Worm (Caenorhabditis elegans) whole organism, young adult: ENCODE results near the gene R07E5.11.
A peak's percentile ranks its signal among the peaks of the same experiment; 100 is the strongest.
"Not testable (repeated sequence)": the region's sequence is repeated elsewhere in the genome, so short reads cannot be mapped to it uniquely, and the experiment has no call there.

Source experiments
- B0261.1 ChIP-seq: sonication (generic microtip); optimal IDR thresholded peaks from 2 replicates; lab custom pipeline; 2016; ENCODE audit warnings: mild to moderate bottlenecking, missing genetic modification characterization, moderate library complexity, missing compliant biosample characterization
- C06A6.2 ChIP-seq: fragments of 200-800 bp; sonication (Bioruptor generic); conservative IDR thresholded peaks from 2 replicates; pipeline ENCODE4 v1.3.6; 2022; ENCODE audit warnings: missing genetic modification characterization, missing compliant biosample characterization
- F33H1.4 ChIP-seq: fragments of 200-800 bp; sonication (Bioruptor generic); IDR thresholded peaks from 2 replicates; pipeline ENCODE4 v1.3.6; 2022; ENCODE audit warnings: missing genetic modification reagents, missing genetic modification characterization, missing compliant biosample characterization
- Y53G8AR.9 ChIP-seq: fragments of 200-800 bp; sonication (Bioruptor generic); conservative IDR thresholded peaks from 2 replicates; pipeline ENCODE4 v1.3.6; 2022; ENCODE audit warnings: missing genetic modification reagents, missing genetic modification characterization, missing compliant biosample characterization
- Y56A3A.18 ChIP-seq: fragments of 200-800 bp; sonication (Bioruptor generic); IDR thresholded peaks from 2 replicates; pipeline ENCODE4 v1.3.6; 2022; ENCODE audit warnings: missing genetic modification reagents, missing genetic modification characterization, missing compliant biosample characterization
- Y95B8A.8 ChIP-seq: fragments of 200-800 bp; sonication (Bioruptor generic); IDR thresholded peaks from 2 replicates; pipeline ENCODE4 v1.3.6; 2022; ENCODE audit warnings: missing genetic modification reagents, missing genetic modification characterization, missing compliant biosample characterization
- akir-1 ChIP-seq: fragments of 200-800 bp; sonication (Bioruptor generic); optimal IDR thresholded peaks from 2 replicates; lab custom pipeline; 2018; ENCODE audit warnings: mild to moderate bottlenecking, missing genetic modification characterization, moderate library complexity, missing compliant biosample characterization
- ama-1 ChIP-seq, 3 experiments: fragments of 150-350 bp in 1 of 3; sonication (generic microtip) in 2 of 3; optimal IDR thresholded peaks; 2 replicates each; lab custom pipeline; 2014 to 2018; ENCODE audit warnings: missing biosample characterization in 2 of 3, missing genetic modification characterization in 2 of 3, missing genetic modification reagents in 2 of 3
- attf-5 ChIP-seq: fragments of 200-800 bp; sonication (Bioruptor generic); optimal IDR thresholded peaks from 2 replicates; lab custom pipeline; 2018; ENCODE audit warnings: mild to moderate bottlenecking, missing genetic modification characterization, missing compliant biosample characterization
- bed-2 ChIP-seq: fragments of 200-800 bp; sonication (Bioruptor generic); IDR thresholded peaks from 2 replicates; pipeline ENCODE4 v1.3.6; 2022; ENCODE audit warnings: missing genetic modification reagents, missing genetic modification characterization, missing compliant biosample characterization
- cebp-1 ChIP-seq, 2 experiments: fragments of 200-800 bp in 1 of 2; sonication (Bioruptor generic) in 1 of 2; sonication (generic microtip) in 1 of 2; IDR thresholded peaks in 1 of 2; optimal IDR thresholded peaks in 1 of 2; 2 replicates each; pipeline versions ENCODE4 v1.3.6 to Lab custom; 2017 to 2022; ENCODE audit warnings: missing compliant biosample characterization in 2 of 2, missing genetic modification characterization in 2 of 2, mild to moderate bottlenecking in 1 of 2, missing genetic modification reagents in 1 of 2, moderate library complexity in 1 of 2
- ceh-27 ChIP-seq: fragments of 200-800 bp; sonication (Bioruptor generic); optimal IDR thresholded peaks from 2 replicates; lab custom pipeline; 2018; ENCODE audit warnings: mild to moderate bottlenecking, missing genetic modification characterization, moderate library complexity, missing compliant biosample characterization
- ceh-58 ChIP-seq: fragments of 200-800 bp; sonication (Bioruptor generic); IDR thresholded peaks from 2 replicates; pipeline ENCODE4 v1.3.6; 2022; ENCODE audit warnings: missing genetic modification characterization, missing compliant biosample characterization
- ceh-79 ChIP-seq: sonication (generic microtip); optimal IDR thresholded peaks from 2 replicates; lab custom pipeline; 2017; ENCODE audit warnings: mild to moderate bottlenecking, missing genetic modification characterization, missing compliant biosample characterization
- chd-7 ChIP-seq: sonication (generic microtip); optimal IDR thresholded peaks from 2 replicates; lab custom pipeline; 2016; ENCODE audit warnings: mild to moderate bottlenecking, missing genetic modification characterization, moderate library complexity, missing compliant biosample characterization
- die-1 ChIP-seq: sonication (generic microtip); optimal IDR thresholded peaks from 2 replicates; lab custom pipeline; 2016; ENCODE audit warnings: missing genotype, mild to moderate bottlenecking, missing genetic modification characterization, missing compliant biosample characterization
- dox-1 ChIP-seq: fragments of 200-800 bp; sonication (Bioruptor generic); IDR thresholded peaks from 2 replicates; pipeline ENCODE4 v1.3.6; 2022; ENCODE audit warnings: missing genetic modification reagents, missing genetic modification characterization, missing compliant biosample characterization
- dpff-1 ChIP-seq: sonication (generic microtip); optimal IDR thresholded peaks from 2 replicates; lab custom pipeline; 2017; ENCODE audit warnings: mild to moderate bottlenecking, missing genetic modification characterization, missing compliant biosample characterization
- egl-18 ChIP-seq: fragments of 200-800 bp; sonication (Bioruptor generic); IDR thresholded peaks from 2 replicates; pipeline ENCODE4 v1.3.6; 2022; ENCODE audit warnings: missing genetic modification reagents, missing genetic modification characterization, missing compliant biosample characterization
- egl-44 ChIP-seq: fragments of 200-800 bp; sonication (Bioruptor generic); IDR thresholded peaks from 2 replicates; pipeline ENCODE4 v1.3.6; 2022; ENCODE audit warnings: missing genetic modification reagents, missing genetic modification characterization, missing compliant biosample characterization
- ekl-4 ChIP-seq: fragments of 200-800 bp; sonication (Bioruptor generic); IDR thresholded peaks from 2 replicates; pipeline ENCODE4 v1.3.6; 2022; ENCODE audit warnings: missing genetic modification reagents, missing genetic modification characterization, missing compliant biosample characterization
- gei-17 ChIP-seq: fragments of 200-800 bp; sonication (Bioruptor generic); optimal IDR thresholded peaks from 2 replicates; lab custom pipeline; 2018; ENCODE audit warnings: mild to moderate bottlenecking, missing genetic modification characterization, missing compliant biosample characterization
- him-1 ChIP-seq: sonication (generic microtip); optimal IDR thresholded peaks from 2 replicates; lab custom pipeline; 2016; ENCODE audit warnings: missing genotype, missing genetic modification reagents, missing genetic modification characterization, missing compliant biosample characterization
- hmg-1.2 ChIP-seq: fragments of 200-800 bp; sonication (Bioruptor generic); IDR thresholded peaks from 2 replicates; pipeline ENCODE4 v1.3.6; 2022; ENCODE audit warnings: missing genetic modification reagents, missing genetic modification characterization, missing compliant biosample characterization
- let-607 ChIP-seq, 2 experiments: fragments of 200-800 bp in 1 of 2; sonication (Bioruptor generic) in 1 of 2; sonication (generic microtip) in 1 of 2; optimal IDR thresholded peaks; 2 replicates each; lab custom pipeline; 2016 to 2018; ENCODE audit warnings: mild to moderate bottlenecking in 2 of 2, missing compliant biosample characterization in 2 of 2, missing genetic modification characterization in 2 of 2, moderate library complexity in 2 of 2, missing genotype in 1 of 2
- lin-26 ChIP-seq: fragments of 200-800 bp; sonication (Bioruptor generic); IDR thresholded peaks from 2 replicates; pipeline ENCODE4 v1.3.6; 2022; ENCODE audit warnings: missing genetic modification reagents, missing genetic modification characterization, missing compliant biosample characterization
- lin-35 ChIP-seq, 3 experiments: fragments of 150-350 bp in 2 of 3; sonication (generic microtip) in 1 of 3; optimal IDR thresholded peaks; 2 replicates each; lab custom pipeline; 2014 to 2018; ENCODE audit warnings: missing biosample characterization in 3 of 3, missing genetic modification characterization in 3 of 3, missing genetic modification reagents in 3 of 3
- lin-40 ChIP-seq: sonication (generic microtip); optimal IDR thresholded peaks from 2 replicates; lab custom pipeline; 2016; ENCODE audit warnings: missing genetic modification characterization, mild to moderate bottlenecking, missing compliant biosample characterization, missing genotype, missing genetic modification reagents
- lin-54 ChIP-seq: fragments of 200-800 bp; sonication (Bioruptor generic); optimal IDR thresholded peaks from 2 replicates; lab custom pipeline; 2018; ENCODE audit warnings: mild to moderate bottlenecking, missing genetic modification characterization, missing compliant biosample characterization
- lsl-1 ChIP-seq: fragments of 200-800 bp; sonication (Bioruptor generic); optimal IDR thresholded peaks from 2 replicates; lab custom pipeline; 2018; ENCODE audit warnings: mild to moderate bottlenecking, missing genetic modification characterization, moderate library complexity, missing compliant biosample characterization
- madf-8 ChIP-seq: fragments of 200-800 bp; sonication (Bioruptor generic); conservative IDR thresholded peaks from 2 replicates; pipeline ENCODE4 v1.3.6; 2022; ENCODE audit warnings: missing genetic modification reagents, missing genetic modification characterization, missing compliant biosample characterization
- mcd-1 ChIP-seq: fragments of 200-800 bp; sonication (Bioruptor generic); IDR thresholded peaks from 2 replicates; pipeline ENCODE4 v1.3.6; 2022; ENCODE audit warnings: missing genetic modification reagents, missing genetic modification characterization, missing compliant biosample characterization
- nfya-1 ChIP-seq: sonication (generic microtip); optimal IDR thresholded peaks from 2 replicates; lab custom pipeline; 2017; ENCODE audit warnings: antibody characterized with exemption, missing compliant biosample characterization, missing genetic modification characterization, borderline replicate concordance; ENCODE audit not compliant: insufficient read depth
- nfyb-1 ChIP-seq: fragments of 200-800 bp; sonication (Bioruptor generic); IDR thresholded peaks from 2 replicates; pipeline ENCODE4 v1.3.6; 2022; ENCODE audit warnings: missing genetic modification reagents, missing genetic modification characterization, missing compliant biosample characterization
- pbrm-1 ChIP-seq: fragments of 200-800 bp; sonication (Bioruptor generic); IDR thresholded peaks from 2 replicates; pipeline ENCODE4 v1.3.6; 2022; ENCODE audit warnings: missing genetic modification reagents, missing genetic modification characterization, missing compliant biosample characterization
- repo-1 ChIP-seq: sonication (generic microtip); optimal IDR thresholded peaks from 2 replicates; lab custom pipeline; 2017; ENCODE audit warnings: mild to moderate bottlenecking, missing genetic modification characterization, missing compliant biosample characterization
- snpc-1.1 ChIP-seq: sonication (generic microtip); optimal IDR thresholded peaks from 2 replicates; lab custom pipeline; 2017; ENCODE audit warnings: missing genetic modification characterization, mild to moderate bottlenecking, missing compliant biosample characterization, antibody characterized with exemption, moderate library complexity, missing genotype, missing genetic modification reagents; ENCODE audit not compliant: insufficient read depth
- snpc-3.4 ChIP-seq: sonication (generic microtip); optimal IDR thresholded peaks from 2 replicates; lab custom pipeline; 2017; ENCODE audit warnings: missing genetic modification characterization, mild to moderate bottlenecking, missing compliant biosample characterization, antibody characterized with exemption, moderate library complexity, missing genotype, missing genetic modification reagents
- snpc-4 ChIP-seq, 5 experiments: fragments of 150-350 bp in 1 of 5; sonication (generic microtip) in 4 of 5; optimal IDR thresholded peaks; 2 replicates each; lab custom pipeline; 2014 to 2018; ENCODE audit warnings: missing genetic modification characterization in 5 of 5, missing biosample characterization in 3 of 5, antibody characterized with exemption in 2 of 5, mild to moderate bottlenecking in 2 of 5, missing compliant biosample characterization in 2 of 5, missing genotype in 2 of 5, moderate library complexity in 2 of 5, missing genetic modification reagents in 1 of 5
- tbp1 ChIP-seq: fragments of 200-800 bp; sonication (Bioruptor generic); optimal IDR thresholded peaks from 2 replicates; lab custom pipeline; 2018; ENCODE audit warnings: mild to moderate bottlenecking, missing genetic modification characterization, missing compliant biosample characterization
- unc-130 ChIP-seq: sonication (generic microtip); optimal IDR thresholded peaks from 2 replicates; lab custom pipeline; 2016; ENCODE audit warnings: missing genetic modification reagents, missing genetic modification characterization, missing compliant biosample characterization
- ztf-18 ChIP-seq: sonication (generic microtip); optimal IDR thresholded peaks from 2 replicates; lab custom pipeline; 2016; ENCODE audit warnings: missing genotype, mild to moderate bottlenecking, missing genetic modification characterization, missing compliant biosample characterization
- ztf-6 ChIP-seq: fragments of 200-800 bp; sonication (Bioruptor generic); IDR thresholded peaks from 2 replicates; pipeline ENCODE4 v1.3.6; 2022; ENCODE audit warnings: missing genetic modification reagents, missing genetic modification characterization, missing compliant biosample characterization

The R07E5.11 gene

ce11 chrIII:4417956-4418355, 2.9 kb upstream of the R07E5.11 start, which contains the start of the genes R07E5.19 and pdcd-2:
Gene R07E5.19 (minus strand): TSS chrIII:4418056.
Gene pdcd-2 (minus strand): TSS chrIII:4418057.
- TF ChIP-seq unc-130 (GFP tag; lab: Kevin White, UChicago) (no peak), egl-18 (GFP tag; lab: Robert Waterston, UW) (no peak), repo-1 (tag; lab: Kevin White, UChicago) (no peak), let-607 (tag; optimal IDR thresholded peaks at IDR 0.05; lab: Kevin White, UChicago) (no peak), ceh-58 (GFP tag; lab: Robert Waterston, UW) (no peak), akir-1 (GFP tag; lab: Kevin White, UChicago) (no peak), bed-2 (no peak), pbrm-1 (GFP tag; lab: Robert Waterston, UW) (no peak), ama-1 (optimal IDR thresholded peaks at IDR 0.05; lab: Kevin White, UChicago) (no peak), ama-1 (GFP tag; optimal IDR thresholded peaks at IDR 0.05; lab: Kevin White, UChicago) (no peak), nfya-1 (no peak)

- TF ChIP-seq snpc-3.4 (tag; lab: Kevin White, UChicago) (peak; percentile 73), madf-8 (0 out of 2 replicates have a peak, but pooled peaks have one; percentile 12), snpc-4 (GFP tag; optimal IDR thresholded peaks at IDR 0.05; lab: Kevin White, UChicago) (peak; percentile 92), snpc-4 (tag; optimal IDR thresholded peaks at IDR 0.05; lab: Kevin White, UChicago) (peak; percentile 94 to 99 (median 96)), lin-54 (peak; percentile 39), snpc-1.1 (tag; lab: Kevin White, UChicago) (peak; percentile 70), tbp1 (GFP tag; lab: Kevin White, UChicago) (peak; percentile 80), ztf-6 (0 out of 2 replicates have a peak, but pooled peaks have one; percentile 25), ztf-18 (tag; lab: Kevin White, UChicago) (peak; percentile 34), C06A6.2 (GFP tag; lab: Robert Waterston, UW) (peak; percentile 46; the same call in 1 of the 2 replicates), Y53G8AR.9 (peak; percentile 68), B0261.1 (peak; percentile 61), attf-5 (peak; percentile 31), lin-40 (peak; percentile 49), him-1 (tag; lab: Kevin White, UChicago) (peak; percentile 60), Y95B8A.8 (GFP tag; lab: Robert Waterston, UW) (0 out of 2 replicates have a peak, but pooled peaks have one; percentile 16), die-1 (tag; lab: Kevin White, UChicago) (peak; percentile 2), ekl-4 (peak; percentile 74; the same call in 1 of the 2 replicates), dox-1 (GFP tag; lab: Robert Waterston, UW) (peak; percentile 64), chd-7 (tag; lab: Kevin White, UChicago) (peak; percentile 61), nfyb-1 (GFP tag; lab: Robert Waterston, UW) (peak; percentile 78; the same call in 1 of the 2 replicates), cebp-1 (tag; optimal IDR thresholded peaks at IDR 0.05; lab: Kevin White, UChicago) (peak; percentile 77), lin-26 (peak; percentile 78), hmg-1.2 (peak; percentile 64), F33H1.4 (peak; percentile 17; the same call in 1 of the 2 replicates), lsl-1 (peak; percentile 26), mcd-1 (GFP tag; lab: Robert Waterston, UW) (peak; percentile 65), repo-1 (tag; lab: Kevin White, UChicago) (peak; percentile 54), ceh-27 (GFP tag; lab: Kevin White, UChicago) (peak; percentile 7), ceh-79 (tag; lab: Kevin White, UChicago) (peak; percentile 56), dpff-1 (tag; lab: Kevin White, UChicago) (peak; percentile 57), gei-17 (GFP tag; lab: Kevin White, UChicago) (peak; percentile 28), Y56A3A.18 (GFP tag; lab: Robert Waterston, UW) (0 out of 2 replicates have a peak, but pooled peaks have one; percentile 64), egl-44 (GFP tag; lab: Robert Waterston, UW) (peak; percentile 54; the same call in 1 of the 2 replicates), lin-35 (GFP tag; optimal IDR thresholded peaks at IDR 0.05; lab: Kevin White, UChicago) (peak in 1 of 3 experiments; percentile 52)
- TF ChIP-seq cebp-1 (GFP tag; IDR thresholded peaks at IDR 0.05; lab: Robert Waterston, UW), result not testable (repeated sequence)
Observed at ce11 chrIII:4414041-4414440, 994 bp downstream of the R07E5.11 start.
